Fruit fly (Drosophila melanogaster) whole organism, embryonic: ENCODE results near the gene CG17650.

ENCODE experiments used
- Bteb2 ChIP-seq: fragments of 200-800 bp; sonication (Bioruptor generic); optimal IDR thresholded peaks from 2 replicates; lab custom pipeline; 2016; ENCODE audit warnings: missing biosample characterization, missing genetic modification characterization
- CG11560 ChIP-seq: fragments of 200-800 bp; sonication (Bioruptor generic); IDR thresholded peaks from 3 replicates; pipeline ENCODE4 v1.3.6; 2022; ENCODE audit warnings: missing biosample characterization, missing genetic modification characterization
- CG12219 ChIP-seq: fragments of 200-800 bp; sonication (Bioruptor generic); optimal IDR thresholded peaks from 3 replicates; lab custom pipeline; 2018; ENCODE audit warnings: missing biosample characterization, mild to moderate bottlenecking, missing genetic modification characterization
- CG14014 ChIP-seq: fragments of 200-800 bp; sonication (Bioruptor generic); IDR thresholded peaks from 2 replicates; pipeline ENCODE4 v1.3.6; 2022; ENCODE audit warnings: missing biosample characterization, missing genetic modification characterization
- CG15073 ChIP-seq: fragments of 200-800 bp; sonication (Bioruptor generic); optimal IDR thresholded peaks from 2 replicates; lab custom pipeline; 2016; ENCODE audit warnings: missing biosample characterization, missing genetic modification characterization
- CG16813 ChIP-seq: fragments of 200-800 bp; sonication (Bioruptor generic); IDR thresholded peaks from 3 replicates; pipeline ENCODE4 v1.3.6; 2022; ENCODE audit warnings: missing biosample characterization, missing genetic modification characterization; ENCODE audit not compliant: partially characterized antibody
- CG1792 ChIP-seq: fragments of 200-800 bp; sonication (Bioruptor generic); optimal IDR thresholded peaks from 2 replicates; lab custom pipeline; 2016; ENCODE audit warnings: missing biosample characterization, missing genetic modification characterization
- CG2199 ChIP-seq: fragments of 200-800 bp; sonication (Bioruptor generic); IDR thresholded peaks from 3 replicates; pipeline ENCODE4 v1.3.6; 2022; ENCODE audit warnings: missing biosample characterization, missing genetic modification characterization
- CG2875 ChIP-seq: fragments of 200-800 bp; sonication (Bioruptor generic); optimal IDR thresholded peaks from 2 replicates; lab custom pipeline; 2017; ENCODE audit warnings: missing biosample characterization, mild to moderate bottlenecking, missing genetic modification characterization, missing genetic modification reagents
- CG3838 ChIP-seq: fragments of 200-800 bp; sonication (Bioruptor generic); optimal IDR thresholded peaks from 3 replicates; lab custom pipeline; 2016; ENCODE audit warnings: missing biosample characterization, missing genetic modification characterization
- CG4404 ChIP-seq: fragments of 200-800 bp; sonication (Bioruptor generic); IDR thresholded peaks from 2 replicates; pipeline ENCODE4 v1.3.6; 2022; ENCODE audit warnings: missing biosample characterization, missing genetic modification characterization
- CG6654 ChIP-seq: fragments of 200-800 bp; sonication (Bioruptor generic); optimal IDR thresholded peaks from 2 replicates; lab custom pipeline; 2017; ENCODE audit warnings: missing biosample characterization, mild to moderate bottlenecking, missing genetic modification characterization
- CG7786 ChIP-seq: fragments of 200-800 bp; sonication (Bioruptor generic); optimal IDR thresholded peaks from 2 replicates; lab custom pipeline; 2016; ENCODE audit warnings: missing biosample characterization, missing genetic modification characterization
- CG7839 ChIP-seq: fragments of 200-800 bp; sonication (Bioruptor generic); optimal IDR thresholded peaks from 3 replicates; lab custom pipeline; 2018; ENCODE audit warnings: missing biosample characterization, mild to moderate bottlenecking, missing genetic modification characterization, moderate library complexity
- CG8944 ChIP-seq: fragments of 200-800 bp; sonication (Bioruptor generic); optimal IDR thresholded peaks from 3 replicates; lab custom pipeline; 2016; ENCODE audit warnings: missing biosample characterization, missing genetic modification characterization
- CG9215 ChIP-seq: fragments of 200-800 bp; sonication (Bioruptor generic); IDR thresholded peaks from 2 replicates; pipeline ENCODE4 v1.3.6; 2022; ENCODE audit warnings: missing biosample characterization, missing genetic modification characterization
- CHES-1-like ChIP-seq: fragments of 200-800 bp; sonication (Bioruptor generic); optimal IDR thresholded peaks from 2 replicates; lab custom pipeline; 2016; ENCODE audit warnings: missing biosample characterization, missing genetic modification characterization
- CrebB ChIP-seq: fragments of 200-800 bp; sonication (Bioruptor generic); optimal IDR thresholded peaks from 3 replicates; lab custom pipeline; 2018; ENCODE audit warnings: missing biosample characterization, mild to moderate bottlenecking, missing genetic modification characterization
- D19A ChIP-seq: fragments of 200-800 bp; optimal IDR thresholded peaks from 3 replicates; lab custom pipeline; 2019; ENCODE audit warnings: missing biosample characterization, mild to moderate bottlenecking, missing genetic modification characterization, moderate library complexity
- Dip2 ChIP-seq: fragments of 200-800 bp; sonication (Bioruptor generic); IDR thresholded peaks from 2 replicates; pipeline ENCODE4 v1.3.6; 2022; ENCODE audit warnings: missing biosample characterization, missing genetic modification characterization
- Dll ChIP-seq: fragments of 200-800 bp; sonication (Bioruptor generic); IDR thresholded peaks from 4 replicates; pipeline ENCODE4 v1.3.6; 2022; ENCODE audit warnings: missing biosample characterization, missing genetic modification characterization; ENCODE audit not compliant: partially characterized antibody
- Doc3 ChIP-seq: fragments of 200-800 bp; sonication (Bioruptor generic); IDR thresholded peaks from 3 replicates; pipeline ENCODE4 v1.3.6; 2022; ENCODE audit warnings: missing biosample characterization, missing genetic modification characterization; ENCODE audit not compliant: partially characterized antibody
- GATAe ChIP-seq: fragments of 200-800 bp; sonication (Bioruptor generic); conservative IDR thresholded peaks from 2 replicates; pipeline ENCODE4 v1.3.6; 2022; ENCODE audit warnings: missing biosample characterization, missing genetic modification characterization
- MBD-R2 ChIP-seq: fragments of 200-800 bp; sonication (Bioruptor generic); IDR thresholded peaks from 2 replicates; pipeline ENCODE4 v1.3.6; 2022; ENCODE audit warnings: missing biosample characterization, missing genetic modification characterization
- Med ChIP-seq: fragments of 200-800 bp; sonication (Bioruptor generic); peaks from one replicate; lab custom pipeline; 2016; ENCODE audit warnings: missing biosample characterization, missing genetic modification characterization, mild to moderate bottlenecking, inconsistent platforms, moderate library complexity
- Mes4 ChIP-seq: fragments of 200-800 bp; sonication (Bioruptor generic); optimal IDR thresholded peaks from 2 replicates; lab custom pipeline; 2016; ENCODE audit warnings: missing biosample characterization, missing genetic modification characterization
- Nf-YC ChIP-seq: fragments of 200-800 bp; optimal IDR thresholded peaks from 3 replicates; lab custom pipeline; 2019; ENCODE audit warnings: missing biosample characterization, mild to moderate bottlenecking, missing genetic modification characterization, moderate library complexity
- NfI ChIP-seq: fragments of 200-800 bp; sonication (Bioruptor generic); optimal IDR thresholded peaks from 3 replicates; lab custom pipeline; 2018; ENCODE audit warnings: missing biosample characterization, mild to moderate bottlenecking, missing genetic modification characterization, moderate library complexity
- abd-A ChIP-seq: fragments of 200-800 bp; sonication (Bioruptor generic); optimal IDR thresholded peaks from 3 replicates; lab custom pipeline; 2019; ENCODE audit warnings: missing biosample characterization, mild to moderate bottlenecking, missing genetic modification characterization, moderate library complexity
- amos ChIP-seq: fragments of 200-800 bp; sonication (Bioruptor generic); IDR thresholded peaks from 2 replicates; pipeline ENCODE4 v1.3.6; 2022; ENCODE audit warnings: missing biosample characterization, missing genetic modification characterization; ENCODE audit not compliant: partially characterized antibody
- ap ChIP-seq: fragments of 200-800 bp; sonication (Bioruptor generic); IDR thresholded peaks from 2 replicates; pipeline ENCODE4 v1.3.6; 2022; ENCODE audit warnings: missing biosample characterization, missing genetic modification characterization
- ato ChIP-seq: fragments of 200-800 bp; sonication (Bioruptor generic); IDR thresholded peaks from 2 replicates; pipeline ENCODE4 v1.3.6; 2022; ENCODE audit warnings: missing biosample characterization, missing genetic modification characterization; ENCODE audit not compliant: partially characterized antibody
- bowl ChIP-seq: fragments of 200-800 bp; sonication (Bioruptor generic); IDR thresholded peaks from 2 replicates; pipeline ENCODE4 v1.3.6; 2022; ENCODE audit warnings: missing biosample characterization, missing genetic modification characterization
- br ChIP-seq: fragments of >200 bp; optimal IDR thresholded peaks from 2 replicates; lab custom pipeline; 2017
- cato ChIP-seq: fragments of 200-800 bp; sonication (Bioruptor generic); optimal IDR thresholded peaks from 2 replicates; lab custom pipeline; 2016; ENCODE audit warnings: missing biosample characterization, missing genetic modification characterization, borderline replicate concordance
- corto ChIP-seq: fragments of 200-800 bp; sonication (Bioruptor generic); optimal IDR thresholded peaks from 2 replicates; lab custom pipeline; 2016; ENCODE audit warnings: missing biosample characterization, mild to moderate bottlenecking, missing genetic modification characterization, moderate library complexity
- crol ChIP-seq: fragments of 200-800 bp; sonication (Bioruptor generic); IDR thresholded peaks from 2 replicates; pipeline ENCODE4 v1.3.6; 2022; ENCODE audit warnings: missing biosample characterization, missing genetic modification characterization
- da ChIP-seq: fragments of 200-800 bp; sonication (Bioruptor generic); optimal IDR thresholded peaks from 2 replicates; lab custom pipeline; 2016; ENCODE audit warnings: missing biosample characterization, missing genetic modification characterization
- dan ChIP-seq: fragments of 200-800 bp; sonication (Bioruptor generic); IDR thresholded peaks from 2 replicates; pipeline ENCODE4 v1.3.6; 2022; ENCODE audit warnings: missing biosample characterization, missing genetic modification characterization
- grau ChIP-seq: fragments of 200-800 bp; optimal IDR thresholded peaks from 3 replicates; lab custom pipeline; 2019; ENCODE audit warnings: missing biosample characterization, mild to moderate bottlenecking, missing genetic modification characterization, moderate library complexity
- hb ChIP-seq: fragments of 200-800 bp; sonication (Bioruptor generic); IDR thresholded peaks from 3 replicates; pipeline ENCODE4 v1.3.6; 2022; ENCODE audit warnings: missing biosample characterization, missing genetic modification characterization; ENCODE audit not compliant: partially characterized antibody
- inv ChIP-seq: fragments of 200-800 bp; sonication (Bioruptor generic); IDR thresholded peaks from 2 replicates; pipeline ENCODE4 v1.3.6; 2022; ENCODE audit warnings: missing biosample characterization, missing genetic modification characterization; ENCODE audit not compliant: partially characterized antibody
- jumu ChIP-seq: fragments of 200-800 bp; sonication (Bioruptor generic); optimal IDR thresholded peaks from 3 replicates; lab custom pipeline; 2016; ENCODE audit warnings: missing biosample characterization, missing genetic modification characterization
- mld ChIP-seq: fragments of 200-800 bp; sonication (Bioruptor generic); IDR thresholded peaks from 3 replicates; pipeline ENCODE4 v1.3.6; 2022; ENCODE audit warnings: missing biosample characterization, missing genetic modification characterization; ENCODE audit not compliant: partially characterized antibody
- nmo ChIP-seq: fragments of 200-800 bp; sonication (Bioruptor generic); optimal IDR thresholded peaks from 2 replicates; lab custom pipeline; 2018; ENCODE audit warnings: missing biosample characterization, mild to moderate bottlenecking, missing genetic modification characterization, moderate library complexity
- sqz ChIP-seq: fragments of 200-800 bp; sonication (Bioruptor generic); optimal IDR thresholded peaks from 3 replicates; lab custom pipeline; 2018; ENCODE audit warnings: missing biosample characterization, mild to moderate bottlenecking, missing genetic modification characterization
- ssp ChIP-seq: fragments of 200-800 bp; sonication (Bioruptor generic); IDR thresholded peaks from 2 replicates; pipeline ENCODE4 v1.3.6; 2022; ENCODE audit warnings: missing biosample characterization, missing genetic modification characterization
- vvl ChIP-seq: fragments of 200-800 bp; sonication (Bioruptor generic); IDR thresholded peaks from 2 replicates; pipeline ENCODE4 v1.3.6; 2022; ENCODE audit warnings: missing biosample characterization, missing genetic modification characterization
- yki ChIP-seq: fragments of >200 bp; optimal IDR thresholded peaks from 3 replicates; lab custom pipeline; 2018

The CG17650 gene

dm6 chr2L:1727826-1728619, 30.9 kb downstream of the CG17650 start (continued):
- TF ChIP-seq br = no peak
- TF ChIP-seq abd-A (tag; lab: Kevin White, UChicago) = peak; percentile 94
- peak; percentile 87; the same call in 2 of the 3 replicates for TF ChIP-seq mld (GFP tag; lab: Robert Waterston, UW)
- TF ChIP-seq NfI (GFP tag; lab: Kevin White, UChicago) = peak; percentile 99
- peak; percentile 92 for TF ChIP-seq cato (GFP tag; lab: Kevin White, UChicago)
- peak; percentile 97 for TF ChIP-seq CG14014 (GFP tag; lab: Robert Waterston, UW)
- peak; percentile 65 for TF ChIP-seq CG15073
- TF ChIP-seq da (GFP tag; lab: Kevin White, UChicago) = no peak
- TF ChIP-seq inv = peak; percentile 85
- TF ChIP-seq CG9215 (GFP tag; lab: Robert Waterston, UW) = peak; percentile 97
- TF ChIP-seq sqz = peak; percentile 91
- TF ChIP-seq CG7786 (GFP tag; lab: Kevin White, UChicago) = peak; percentile 82
- peak; percentile 96 for TF ChIP-seq D19A (tag; lab: Kevin White, UChicago)
- peak; percentile 92 for TF ChIP-seq Bteb2 (GFP tag; lab: Kevin White, UChicago)
- peak; percentile 96 for TF ChIP-seq CG2875 (GFP tag; lab: Kevin White, UChicago)
- peak; percentile 98 for TF ChIP-seq vvl
- peak; percentile 80 for TF ChIP-seq hb (GFP tag; lab: Robert Waterston, UW)
- peak; percentile 85 for TF ChIP-seq CHES-1-like (GFP tag; lab: Kevin White, UChicago)
- no peak; the same call in none of the 2 replicates for TF ChIP-seq crol (GFP tag; lab: Robert Waterston, UW)
- TF ChIP-seq Nf-YC (tag; lab: Kevin White, UChicago) = peak; percentile 93
- TF ChIP-seq Doc3 (GFP tag; lab: Robert Waterston, UW) = peak; percentile 99
- TF ChIP-seq nmo (GFP tag; lab: Kevin White, UChicago) = peak; percentile 98
- peak; percentile 98 for TF ChIP-seq CG7839 (tag; lab: Kevin White, UChicago)
- TF ChIP-seq ato (GFP tag; lab: Robert Waterston, UW) = peak; percentile 56; the same call in 1 of the 2 replicates
- TF ChIP-seq Med = peak; percentile 97
- TF ChIP-seq jumu = peak; percentile 86
- TF ChIP-seq MBD-R2 = peak; percentile 93
- TF ChIP-seq CG8944 (GFP tag; lab: Kevin White, UChicago) = peak; percentile 64
- TF ChIP-seq corto (GFP tag; lab: Kevin White, UChicago) = peak; percentile 97
- TF ChIP-seq bowl (GFP tag; lab: Robert Waterston, UW) = peak; percentile 91
- TF ChIP-seq Mes4 = peak; percentile 74
- peak; percentile 73 for TF ChIP-seq Dip2 (GFP tag; lab: Robert Waterston, UW)
- TF ChIP-seq CG4404 (GFP tag; lab: Robert Waterston, UW) = peak; percentile 95
- peak; percentile 93 for TF ChIP-seq ap (GFP tag; lab: Robert Waterston, UW)
- peak; percentile 91 for TF ChIP-seq CG16813 (GFP tag; lab: Robert Waterston, UW)
- peak; percentile 99 for TF ChIP-seq Dll (GFP tag; lab: Robert Waterston, UW)
- peak; percentile 95 for TF ChIP-seq CG12219 (GFP tag; lab: Kevin White, UChicago)
- peak; percentile 90 for TF ChIP-seq ssp (GFP tag; lab: Robert Waterston, UW)
- TF ChIP-seq CG11560 = peak; percentile 91
- TF ChIP-seq dan (GFP tag; lab: Robert Waterston, UW) = peak; percentile 58; the same call in 1 of the 2 replicates
- TF ChIP-seq CG3838 (GFP tag; lab: Kevin White, UChicago) = peak; percentile 82
- peak; percentile 98 for TF ChIP-seq CrebB (tag; lab: Kevin White, UChicago)
- peak; percentile 72; the same call in 1 of the 2 replicates for TF ChIP-seq amos
- peak; percentile 71 for TF ChIP-seq CG1792
- no peak for TF ChIP-seq yki (lab: Kevin White, UChicago)
- peak; percentile 69 for TF ChIP-seq CG6654
- peak; percentile 89 for TF ChIP-seq GATAe (GFP tag; lab: Robert Waterston, UW)
- peak; percentile 98 for TF ChIP-seq grau (tag; lab: Kevin White, UChicago)
- TF ChIP-seq CG2199 (GFP tag; lab: Robert Waterston, UW) = peak; percentile 69; the same call in 2 of the 3 replicates
